Worm (Caenorhabditis elegans): ENCODE measurements around the gene tbck-1.

tbck-1 gene

DNA sequence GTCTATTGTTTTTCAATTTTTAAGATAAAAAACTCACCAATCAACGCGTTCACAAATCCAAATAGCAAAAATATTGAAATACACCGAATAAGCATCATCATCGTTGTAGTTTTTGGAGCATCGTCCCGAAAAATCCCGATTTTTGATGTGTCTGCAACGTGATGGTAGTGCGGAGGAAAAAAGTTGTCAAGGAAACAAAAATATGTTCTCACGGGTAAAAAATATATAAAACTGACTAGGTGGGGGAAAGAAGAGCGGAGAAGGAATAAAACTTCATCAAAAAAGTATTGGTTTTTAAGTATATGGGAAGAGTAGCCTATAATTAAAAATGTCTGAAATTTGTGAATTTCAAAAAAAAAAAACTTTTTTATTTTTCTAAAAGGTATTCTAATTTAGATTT is 16.4 kb upstream of the tbck-1 start, which contains the start of gene rig-6:
Gene rig-6 (minus strand): TSS at position 101 of the 400 bp plus-strand sequence.
- TF ChIP-seq C17E4.6 (GFP tag; IDR thresholded peaks at IDR 0.05) (no peak), hsf-1 (GFP tag; IDR thresholded peaks at IDR 0.05) (no peak), Y79H2A.3 (GFP tag; conservative IDR thresholded peaks at IDR 0.05) (no peak), madf-6 (GFP tag; IDR thresholded peaks at IDR 0.05) (no peak), xnd-1 (tag; optimal IDR thresholded peaks at IDR 0.05) (no peak), atf-7 (tag; optimal IDR thresholded peaks at IDR 0.05) (no peak), mcd-1 (GFP tag; IDR thresholded peaks at IDR 0.05) (no peak), athp-1 (tag; optimal IDR thresholded peaks at IDR 0.05) (no peak), dox-1 (GFP tag; IDR thresholded peaks at IDR 0.05) (no peak), attf-3 (GFP tag; conservative IDR thresholded peaks at IDR 0.05) (no peak), Y53F4B.3 (GFP tag; IDR thresholded peaks at IDR 0.05) (no peak), T07F8.4 (tag; optimal IDR thresholded peaks at IDR 0.05) (no peak), mxl-1 (tag; optimal IDR thresholded peaks at IDR 0.05) (no peak), lir-1 (GFP tag; conservative IDR thresholded peaks at IDR 0.05) (no peak), F57C9.4 (tag; optimal IDR thresholded peaks at IDR 0.05) (no peak), madf-3 (GFP tag; IDR thresholded peaks at IDR 0.05) (no peak), fkh-3 (tag; optimal IDR thresholded peaks at IDR 0.05) (no peak), F23B12.7 (tag; optimal IDR thresholded peaks at IDR 0.05; ENCODE audit: insufficient read depth) (no peak), nhr-179 (tag; optimal IDR thresholded peaks at IDR 0.05) (no peak)

DNA sequence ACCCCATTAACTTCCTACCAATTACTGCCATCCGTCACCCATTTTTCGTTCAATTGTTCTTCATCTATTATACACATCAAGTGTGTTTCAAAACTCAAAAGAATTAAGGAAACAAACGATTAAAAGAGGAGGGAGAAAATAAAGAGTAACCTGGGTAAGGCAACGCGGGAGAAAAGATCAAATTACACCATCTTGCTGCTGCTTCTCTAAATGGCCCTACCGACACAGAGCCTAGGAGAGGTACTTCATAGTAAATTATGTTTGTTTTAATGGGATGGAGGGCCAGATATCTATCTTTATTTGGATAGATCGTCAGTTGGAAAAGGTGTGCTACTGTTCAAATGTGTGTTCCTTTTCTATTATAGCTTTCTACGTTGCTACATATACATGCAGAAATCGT is 13.0 kb upstream of the tbck-1 start:
- TF ChIP-seq lin-35 (GFP tag; optimal IDR thresholded peaks at IDR 0.05), result no peak
- no peak for TF ChIP-seq atf-7 (tag; optimal IDR thresholded peaks at IDR 0.05)
- TF ChIP-seq C06A6.2 (GFP tag; conservative IDR thresholded peaks at IDR 0.05), result no peak
- TF ChIP-seq F57C9.4 (tag; optimal IDR thresholded peaks at IDR 0.05), result no peak
- TF ChIP-seq T26A5.8 (tag; optimal IDR thresholded peaks at IDR 0.05), result no peak
- TF ChIP-seq B0035.1 (tag; optimal IDR thresholded peaks at IDR 0.05), result no peak
- no peak for TF ChIP-seq zfh-2 (GFP tag; conservative IDR thresholded peaks at IDR 0.05)
- no peak for TF ChIP-seq T07F8.4 (tag; optimal IDR thresholded peaks at IDR 0.05)

DNA sequence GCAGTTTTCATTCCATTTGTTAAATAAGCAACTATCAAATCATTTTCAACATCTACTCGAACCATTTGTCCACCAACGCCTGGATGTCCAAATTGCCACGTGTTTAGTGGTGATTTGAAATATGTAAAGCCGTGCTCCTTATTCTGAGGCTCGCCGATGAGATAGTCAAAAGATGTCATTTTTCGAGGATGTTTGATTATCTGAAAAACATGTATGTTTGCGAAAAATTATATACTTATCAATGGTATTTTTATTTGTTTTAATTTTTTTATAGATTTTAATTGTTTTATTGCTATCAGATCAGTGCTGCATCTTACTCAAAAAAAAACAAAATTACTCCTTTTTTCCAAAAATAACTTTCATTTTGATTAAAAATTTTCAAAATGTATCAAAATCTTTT is 9.6 kb upstream of the tbck-1 start:
- TF ChIP-seq F57C9.4 (tag; optimal IDR thresholded peaks at IDR 0.05) (no peak), Y67H2A.10 (GFP tag; conservative IDR thresholded peaks at IDR 0.05) (no peak), ztf-25 (GFP tag; IDR thresholded peaks at IDR 0.05) (no peak), B0035.1 (tag; optimal IDR thresholded peaks at IDR 0.05) (no peak), die-1 (tag; optimal IDR thresholded peaks at IDR 0.05) (no peak), C06A6.2 (GFP tag; conservative IDR thresholded peaks at IDR 0.05) (no peak), bed-1 (GFP tag; IDR thresholded peaks at IDR 0.05) (no peak), lsy-27 (tag; optimal IDR thresholded peaks at IDR 0.05; ENCODE audit: borderline replicate concordance, insufficient read depth) (no peak), C17E4.6 (GFP tag; IDR thresholded peaks at IDR 0.05) (no peak), athp-1 (tag; optimal IDR thresholded peaks at IDR 0.05) (no peak), hsf-1 (GFP tag; IDR thresholded peaks at IDR 0.05) (no peak), F22D6.2 (tag; optimal IDR thresholded peaks at IDR 0.05) (no peak), zfh-2 (GFP tag; conservative IDR thresholded peaks at IDR 0.05) (no peak), pha-4 (tag; optimal IDR thresholded peaks at IDR 0.05) (no peak), akir-1 (GFP tag; optimal IDR thresholded peaks at IDR 0.05) (no peak)

DNA sequence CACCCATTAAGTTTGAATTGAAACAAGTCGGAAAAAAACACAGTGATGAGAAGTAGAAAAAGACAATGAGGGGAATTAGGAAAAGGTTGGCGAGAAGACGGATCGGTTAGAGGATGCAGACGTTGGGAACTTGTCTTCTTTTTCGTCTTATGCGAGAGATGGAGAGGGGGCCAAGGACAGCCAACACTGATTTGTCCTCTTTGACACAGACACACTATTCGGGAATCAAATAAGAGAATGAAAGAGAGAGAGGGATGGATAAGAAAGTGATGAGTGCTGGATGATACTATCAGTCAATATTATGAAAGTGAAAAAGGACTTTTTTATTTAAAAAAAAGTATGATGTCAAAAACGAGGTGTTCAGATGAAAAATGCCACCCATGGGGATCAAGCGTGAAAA is 6.6 kb upstream of the tbck-1 start, which contains the start of gene lact-5:
Gene lact-5 (minus strand): TSS at position 1 of the 400 bp plus-strand sequence.
- no peak for TF ChIP-seq F57C9.4 (tag; optimal IDR thresholded peaks at IDR 0.05)
- TF ChIP-seq let-607 (tag; optimal IDR thresholded peaks at IDR 0.05), result no peak
- no peak for TF ChIP-seq ekl-4 (GFP tag; IDR thresholded peaks at IDR 0.05)
- no peak for TF ChIP-seq nhr-179 (tag; optimal IDR thresholded peaks at IDR 0.05)

Data from whole organism, young adult.